Worm (Caenorhabditis elegans) whole organism, L3 larva: ENCODE data around the gene srbc-23.

Source experiments
- ama-1 ChIP-seq: fragments of 150-350 bp; optimal IDR thresholded peaks from 2 replicates; lab custom pipeline; 2018
- ceh-16 ChIP-seq: sonication (generic microtip); optimal IDR thresholded peaks from 2 replicates; lab custom pipeline; 2017; ENCODE audit warnings: missing biosample characterization, missing genetic modification characterization
- ceh-28 ChIP-seq: fragments of 150-350 bp; optimal IDR thresholded peaks from 2 replicates; lab custom pipeline; 2014; ENCODE audit warnings: missing biosample characterization, missing genetic modification reagents, missing genetic modification characterization
- lsy-12 ChIP-seq: sonication (generic microtip); optimal IDR thresholded peaks from 2 replicates; lab custom pipeline; 2016; ENCODE audit warnings: mild to moderate bottlenecking, missing genetic modification characterization, missing compliant biosample characterization
- nhr-11 ChIP-seq: fragments of 150-350 bp; optimal IDR thresholded peaks from 2 replicates; lab custom pipeline; 2014; ENCODE audit warnings: missing biosample characterization, missing genetic modification characterization
- tbx-2 ChIP-seq: sonication (generic microtip); optimal IDR thresholded peaks from 2 replicates; lab custom pipeline; 2016; ENCODE audit warnings: mild to moderate bottlenecking, missing genetic modification characterization, missing compliant biosample characterization

- no peak for TF ChIP-seq ceh-28
- no peak for TF ChIP-seq ceh-16
- no peak for TF ChIP-seq ama-1 (lab: Kevin White, UChicago)
- TF ChIP-seq tbx-2, result no peak
- TF ChIP-seq nhr-11 (tag; lab: Kevin White, UChicago), result no peak
- TF ChIP-seq lsy-12 (tag; lab: Kevin White, UChicago), result no peak
Measured at ce11 chrV:2200402-2200801, 47.0 kb downstream of the srbc-23 start.
